Fruit fly (Drosophila melanogaster) S2 (cell line): ENCODE data around the gene msd5.
A peak's percentile ranks its signal among the peaks of the same experiment; 100 is the strongest.

Experiments
- CG8478 ChIP-seq: fragments of >200 bp; optimal IDR thresholded peaks from 2 replicates; lab custom pipeline; 2018
- CTCF ChIP-seq, 2 experiments: fragments of >200 bp; optimal IDR thresholded peaks; 2 replicates each; lab custom pipeline; 2018

msd5 gene

DNA sequence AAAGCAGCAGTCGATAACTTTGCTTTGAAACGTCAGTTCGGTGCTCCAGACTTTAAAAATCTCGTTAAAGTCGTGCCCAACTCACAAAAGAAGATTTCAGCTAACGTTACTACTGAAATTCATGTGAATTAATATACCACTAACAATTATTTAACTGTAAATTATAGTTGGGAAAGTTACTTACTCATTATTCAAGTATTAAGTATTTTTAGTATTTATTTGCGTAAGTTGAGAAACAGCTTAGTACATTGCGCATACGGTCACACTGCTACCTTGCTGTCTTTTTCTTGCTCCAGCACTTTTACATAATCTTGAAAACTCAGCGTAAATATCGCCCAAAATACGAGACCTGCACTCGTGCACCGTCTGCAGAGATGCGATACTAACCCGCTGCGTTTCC is 3.2 kb downstream of the msd5 start, which contains the start of gene ND-ACP:
Gene ND-ACP (plus strand): TSS at position 226 of the 400 bp plus-strand sequence.
- TF ChIP-seq CTCF (optimal IDR thresholded peaks at IDR 0.05; lab: Kevin White, UChicago) = no peak
- TF ChIP-seq CG8478 (lab: Kevin White, UChicago) = no peak

DNA sequence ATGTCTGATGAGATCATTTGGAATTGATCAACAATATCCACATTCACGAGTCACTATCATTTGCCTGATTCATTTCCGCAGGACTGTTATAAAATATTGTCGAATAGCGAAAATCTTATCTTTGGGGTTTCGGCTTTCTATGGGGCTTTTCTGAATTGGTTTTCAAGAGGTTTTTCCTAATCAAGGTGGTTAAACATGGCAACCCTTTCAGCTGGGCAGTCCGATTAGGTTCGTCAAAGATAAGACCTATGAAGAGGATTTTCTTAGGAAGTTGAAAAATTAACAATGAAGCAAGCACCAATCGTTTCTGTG is 7.4 kb downstream of the msd5 start:
- TF ChIP-seq CTCF (optimal IDR thresholded peaks at IDR 0.05; lab: Kevin White, UChicago) = no peak

dm6 chr3L:1324818-1325625 is 7.9 kb downstream of the msd5 start:
- no peak for TF ChIP-seq CG8478 (lab: Kevin White, UChicago)
- no peak for TF ChIP-seq CTCF (optimal IDR thresholded peaks at IDR 0.05; lab: Kevin White, UChicago)

dm6 chr3L:1323136-1323535 is 9.8 kb downstream of the msd5 start:
- TF ChIP-seq CG8478 (lab: Kevin White, UChicago) (no peak), CTCF (optimal IDR thresholded peaks at IDR 0.05; lab: Kevin White, UChicago) (no peak)

dm6 chr3L:1322706-1323105 is 10.2 kb downstream of the msd5 start, which contains the start of gene CG9184:
Gene CG9184 (minus strand): TSS chr3L:1322806.
- no peak for TF ChIP-seq CTCF (optimal IDR thresholded peaks at IDR 0.05; lab: Kevin White, UChicago)
- TF ChIP-seq CG8478 (lab: Kevin White, UChicago) = no peak

DNA sequence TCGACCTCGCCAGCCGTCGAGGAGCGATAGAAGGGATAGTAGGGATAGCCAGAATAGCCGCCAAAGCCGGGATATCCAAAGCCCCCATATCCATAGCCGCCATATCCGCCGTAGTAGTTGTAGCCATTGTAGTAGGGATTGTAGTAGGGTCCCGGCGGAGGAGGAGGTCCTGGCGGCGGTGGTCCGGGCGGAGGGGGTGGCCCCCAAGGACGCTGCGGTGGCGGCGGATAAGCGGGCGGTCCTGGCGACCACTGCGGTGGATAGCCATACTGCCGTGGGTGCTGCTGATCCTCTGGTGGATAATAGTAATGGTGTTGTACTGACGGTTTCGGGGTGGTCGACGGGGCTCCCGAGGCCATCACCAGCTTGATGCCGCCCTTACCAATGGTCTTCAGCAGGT is 10.8 kb downstream of the msd5 start:
- no peak for TF ChIP-seq CTCF (optimal IDR thresholded peaks at IDR 0.05; lab: Kevin White, UChicago)
- no peak for TF ChIP-seq CG8478 (lab: Kevin White, UChicago)

dm6 chr3L:1320931-1321556 is 11.9 kb downstream of the msd5 start:
- TF ChIP-seq CTCF (optimal IDR thresholded peaks at IDR 0.05; lab: Kevin White, UChicago) (no peak), CG8478 (lab: Kevin White, UChicago) (no peak)

dm6 chr3L:1320230-1320930 is 12.6 kb downstream of the msd5 start:
- TF ChIP-seq CTCF (optimal IDR thresholded peaks at IDR 0.05; lab: Kevin White, UChicago) (no peak), CG8478 (lab: Kevin White, UChicago) (no peak)

DNA sequence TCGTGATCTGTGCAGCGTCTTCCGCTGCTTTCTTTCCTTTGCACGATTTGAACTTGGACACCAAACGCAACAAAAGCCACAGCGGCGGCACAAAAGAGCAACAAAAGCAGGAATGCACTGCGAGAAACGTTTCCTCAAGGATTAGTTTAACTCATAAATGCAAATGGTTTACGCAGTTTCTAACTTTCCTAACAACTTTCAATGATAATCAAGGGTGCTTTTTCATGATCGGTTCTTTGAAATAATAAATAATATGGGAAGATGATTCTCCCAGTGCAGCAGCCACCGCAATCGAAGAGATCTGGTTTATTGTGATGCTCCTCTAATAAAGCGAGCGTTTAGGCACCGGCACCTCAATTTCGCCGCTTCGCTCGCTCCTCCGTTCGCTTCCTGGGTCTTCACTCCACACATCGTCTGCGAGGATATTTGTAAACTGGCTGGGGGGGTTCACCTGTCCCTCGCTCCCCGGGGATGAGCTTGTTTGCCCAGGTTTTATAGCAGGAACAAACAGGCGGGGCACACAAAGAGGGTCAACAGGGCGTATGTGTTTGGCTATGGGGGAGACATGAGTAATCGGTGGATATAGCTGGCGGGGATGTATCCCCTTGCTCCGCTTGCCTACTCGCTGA is 13.7 kb downstream of the msd5 start:
- TF ChIP-seq CTCF (optimal IDR thresholded peaks at IDR 0.05; lab: Kevin White, UChicago) = no peak
- no peak for TF ChIP-seq CG8478 (lab: Kevin White, UChicago)

- TF ChIP-seq CTCF (optimal IDR thresholded peaks at IDR 0.05; lab: Kevin White, UChicago) (no peak), CG8478 (lab: Kevin White, UChicago) (no peak)
Measured at dm6 chr3L:1318241-1318640, 14.7 kb downstream of the msd5 start, which contains the start of gene Myo61F. Gene Myo61F (plus strand): TSS chr3L:1318480.

- TF ChIP-seq CG8478 (lab: Kevin White, UChicago) = no peak
- TF ChIP-seq CTCF (optimal IDR thresholded peaks at IDR 0.05; lab: Kevin White, UChicago) = no peak
Measured at dm6 chr3L:1313039-1313766, 19.7 kb downstream of the msd5 start, which contains the start of the genes sturkopf and Herc4. Gene sturkopf (minus strand): TSS chr3L:1313377. Gene Herc4 (plus strand): TSS chr3L:1313696.

DNA sequence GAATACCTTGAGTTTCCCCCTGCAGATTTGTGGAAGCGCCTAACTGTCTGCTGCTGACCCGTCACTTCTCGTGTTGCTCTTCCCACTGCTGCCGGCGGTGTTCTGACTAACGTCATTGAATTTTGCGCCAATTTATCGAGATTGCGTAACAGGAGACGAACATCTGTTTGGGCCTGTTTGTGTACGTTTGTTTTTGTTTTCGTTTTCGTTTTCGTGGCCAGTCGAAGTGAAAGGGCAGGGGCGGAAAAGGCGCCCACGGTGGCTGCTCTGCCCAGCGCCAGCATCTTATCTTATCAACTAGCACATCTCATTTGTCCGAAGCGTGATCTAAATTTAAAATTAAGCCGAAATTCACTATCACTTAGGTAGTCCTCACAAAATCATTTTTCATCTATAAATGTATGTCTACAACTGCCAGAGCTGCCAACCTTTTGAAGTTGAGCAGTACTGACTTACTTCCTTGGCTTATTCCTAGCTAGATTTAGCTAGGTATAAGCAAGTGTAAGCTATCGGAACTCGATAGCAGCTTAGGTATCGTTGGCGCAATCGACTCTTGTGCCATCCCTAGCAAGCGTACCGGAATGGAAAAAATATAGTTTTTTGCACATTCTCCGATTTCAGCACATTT is 25.8 kb downstream of the msd5 start, which contains the start of the genes Ctr9 and Nt5a:
Gene Ctr9 (plus strand): TSS at position 220 of the 628 bp plus-strand sequence.
Gene Nt5a (minus strand): TSS at position 414 of the 628 bp plus-strand sequence.
- TF ChIP-seq CTCF (optimal IDR thresholded peaks at IDR 0.05; lab: Kevin White, UChicago) (peak; percentile 31 to 47), CG8478 (lab: Kevin White, UChicago) (no peak)

DNA sequence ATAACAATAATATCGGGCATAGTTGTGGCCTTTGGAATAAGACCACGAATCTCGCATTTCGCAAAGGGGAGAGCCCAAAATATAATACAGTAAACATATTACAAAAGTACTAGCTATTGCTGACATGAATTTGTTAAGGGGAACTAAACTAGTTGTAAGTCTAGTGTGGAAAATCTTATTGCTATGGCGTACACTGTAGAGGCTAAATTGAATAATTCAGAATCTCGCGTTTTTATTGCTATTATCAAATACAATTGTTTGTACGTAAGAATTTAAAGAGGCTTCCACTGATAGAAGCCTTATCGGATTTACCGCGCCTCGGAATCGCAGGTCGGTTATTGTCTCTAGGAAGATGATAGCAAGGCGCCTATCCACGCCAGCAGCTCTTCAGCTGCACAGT is 27.6 kb downstream of the msd5 start:
- TF ChIP-seq CTCF (optimal IDR thresholded peaks at IDR 0.05; lab: Kevin White, UChicago) = no peak
- no peak for TF ChIP-seq CG8478 (lab: Kevin White, UChicago)
